Fruit fly (Drosophila melanogaster) whole organism, pupa: ENCODE data around the gene SREBP.

Experiments used
- CG10348 ChIP-seq: fragments of 200-800 bp; sonication (Bioruptor generic); IDR thresholded peaks from 2 replicates; pipeline ENCODE4 v1.3.6; 2022; ENCODE audit warnings: missing biosample characterization, missing genetic modification characterization
- CG12605 ChIP-seq: fragments of 200-800 bp; sonication (Bioruptor generic); IDR thresholded peaks from 2 replicates; pipeline ENCODE4 v1.3.6; 2022; ENCODE audit warnings: missing biosample characterization, missing genetic modification characterization
- CG15710 ChIP-seq: fragments of 200-800 bp; sonication (Bioruptor generic); optimal IDR thresholded peaks from 2 replicates; lab custom pipeline; 2018; ENCODE audit warnings: missing biosample characterization, mild to moderate bottlenecking, missing genetic modification characterization, moderate library complexity
- CG17806 ChIP-seq: fragments of 200-800 bp; sonication (Bioruptor generic); optimal IDR thresholded peaks from 2 replicates; lab custom pipeline; 2018; ENCODE audit warnings: missing biosample characterization, mild to moderate bottlenecking, missing genetic modification characterization, moderate library complexity
- CG34367 ChIP-seq: fragments of 200-800 bp; sonication (Bioruptor generic); optimal IDR thresholded peaks from 2 replicates; lab custom pipeline; 2018; ENCODE audit warnings: missing biosample characterization, mild to moderate bottlenecking, missing genetic modification characterization
- CG4496 ChIP-seq: fragments of 200-800 bp; sonication (Bioruptor generic); IDR thresholded peaks from 3 replicates; pipeline ENCODE4 v1.3.6; 2022; ENCODE audit warnings: missing biosample characterization, missing genetic modification characterization
- CG8159 ChIP-seq: fragments of 200-800 bp; sonication (Bioruptor generic); optimal IDR thresholded peaks from 3 replicates; lab custom pipeline; 2018; ENCODE audit warnings: missing biosample characterization, mild to moderate bottlenecking, missing genetic modification characterization, moderate library complexity
- CG8301 ChIP-seq: fragments of 200-800 bp; sonication (Bioruptor generic); optimal IDR thresholded peaks from 2 replicates; lab custom pipeline; 2018; ENCODE audit warnings: missing biosample characterization, mild to moderate bottlenecking, missing genetic modification characterization
- D1 ChIP-seq: fragments of 200-800 bp; sonication (Bioruptor generic); optimal IDR thresholded peaks from 2 replicates; lab custom pipeline; 2018; ENCODE audit warnings: missing biosample characterization, mild to moderate bottlenecking, missing genetic modification characterization, moderate library complexity
- EcR ChIP-seq: fragments of 200-800 bp; sonication (Bioruptor generic); optimal IDR thresholded peaks from 3 replicates; lab custom pipeline; 2019; ENCODE audit warnings: missing biosample characterization, missing genetic modification characterization, mild to moderate bottlenecking, moderate library complexity, missing genetic modification reagents
- Ets98B ChIP-seq: fragments of 200-800 bp; sonication (Bioruptor generic); IDR thresholded peaks from 2 replicates; pipeline ENCODE4 v1.3.6; 2022; ENCODE audit warnings: missing biosample characterization, missing genetic modification characterization
- Pif1A ChIP-seq: fragments of 200-800 bp; sonication (Bioruptor generic); optimal IDR thresholded peaks from 3 replicates; lab custom pipeline; 2016; ENCODE audit warnings: missing biosample characterization, missing genetic modification characterization
- Pif1B ChIP-seq: fragments of 200-800 bp; sonication (Bioruptor generic); optimal IDR thresholded peaks from 3 replicates; lab custom pipeline; 2016; ENCODE audit warnings: missing biosample characterization, missing genetic modification characterization
- gl ChIP-seq: fragments of 200-800 bp; sonication (Bioruptor generic); optimal IDR thresholded peaks from 2 replicates; lab custom pipeline; 2018; ENCODE audit warnings: missing biosample characterization, mild to moderate bottlenecking, missing genetic modification characterization

- TF ChIP-seq CG4496 (GFP tag; lab: Robert Waterston, UW) (no peak), CG17806 (no peak), CG8159 (tag; lab: Kevin White, UChicago) (no peak), Pif1A (GFP tag; lab: Kevin White, UChicago) (no peak), CG15710 (tag; lab: Kevin White, UChicago) (no peak), Ets98B (GFP tag; lab: Robert Waterston, UW) (no peak), CG34367 (tag; lab: Kevin White, UChicago) (no peak), CG10348 (GFP tag; lab: Robert Waterston, UW) (no peak), Pif1B (no peak), gl (tag; lab: Kevin White, UChicago) (no peak), EcR (GFP tag; lab: Kevin White, UChicago) (no peak), CG8301 (no peak), D1 (tag; lab: Kevin White, UChicago) (no peak), CG12605 (GFP tag; lab: Robert Waterston, UW) (no peak)
Observed at dm6 chr3L:19812491-19812890, 18.8 kb downstream of the SREBP start.
